Worm (Caenorhabditis elegans): ENCODE measurements around the gene dnj-23.

DNA sequence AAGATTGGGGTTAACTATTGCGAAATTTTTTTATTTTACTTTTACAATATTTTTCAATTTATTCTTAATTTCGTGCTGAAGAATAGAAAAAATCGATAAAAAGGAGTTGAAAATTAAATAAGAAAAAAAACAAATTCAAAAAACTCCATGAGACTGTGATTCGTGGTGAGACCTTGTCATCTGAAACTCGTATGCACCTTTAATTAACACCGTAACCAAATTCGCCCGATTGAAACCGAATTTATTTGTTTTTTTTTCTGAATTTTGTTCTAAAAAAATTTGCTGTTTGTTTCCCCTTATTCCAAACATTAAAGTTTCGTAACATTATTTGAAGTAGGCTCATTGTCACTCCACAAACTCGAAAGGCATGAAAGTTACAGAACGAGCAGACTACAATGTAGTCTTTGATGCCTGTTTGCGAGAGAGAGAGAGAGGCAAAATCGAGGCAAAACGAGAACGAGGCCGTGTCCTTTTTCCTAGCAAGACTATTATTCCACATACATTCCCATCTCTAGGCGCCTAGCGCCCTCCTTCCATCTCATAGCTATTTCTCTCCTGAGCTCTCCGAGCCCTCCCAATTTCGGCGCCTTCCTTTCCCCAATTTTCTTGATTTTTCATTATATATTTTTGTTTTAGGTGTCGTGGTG is 628 bp upstream of the dnj-23 start, which contains the start of gene T24H10.4:
- TF ChIP-seq him-1 (tag; optimal IDR thresholded peaks at IDR 0.05) (no peak), W03F9.2 (tag; optimal IDR thresholded peaks at IDR 0.05) (no peak)
